Worm (Caenorhabditis elegans) whole organism, young adult: ENCODE data around the gene slo-2.

ENCODE experiments used
- F49E8.2 ChIP-seq: sonication (generic microtip); optimal IDR thresholded peaks from 3 replicates; lab custom pipeline; 2017; ENCODE audit warnings: missing genetic modification characterization, mild to moderate bottlenecking, missing compliant biosample characterization, antibody characterized with exemption, moderate library complexity; ENCODE audit not compliant: insufficient read depth
- F57C9.4 ChIP-seq: sonication (generic microtip); optimal IDR thresholded peaks from 2 replicates; lab custom pipeline; 2017; ENCODE audit warnings: mild to moderate bottlenecking, missing genetic modification characterization, missing compliant biosample characterization
- dox-1 ChIP-seq: fragments of 200-800 bp; sonication (Bioruptor generic); IDR thresholded peaks from 2 replicates; pipeline ENCODE4 v1.3.6; 2022; ENCODE audit warnings: missing genetic modification reagents, missing genetic modification characterization, missing compliant biosample characterization
- mcd-1 ChIP-seq: fragments of 200-800 bp; sonication (Bioruptor generic); IDR thresholded peaks from 2 replicates; pipeline ENCODE4 v1.3.6; 2022; ENCODE audit warnings: missing genetic modification reagents, missing genetic modification characterization, missing compliant biosample characterization
- pha-4 ChIP-seq: fragments of 150-350 bp; sonication (generic microtip); optimal IDR thresholded peaks from 2 replicates; lab custom pipeline; 2014; ENCODE audit warnings: missing biosample characterization, missing genetic modification reagents, missing genetic modification characterization

DNA sequence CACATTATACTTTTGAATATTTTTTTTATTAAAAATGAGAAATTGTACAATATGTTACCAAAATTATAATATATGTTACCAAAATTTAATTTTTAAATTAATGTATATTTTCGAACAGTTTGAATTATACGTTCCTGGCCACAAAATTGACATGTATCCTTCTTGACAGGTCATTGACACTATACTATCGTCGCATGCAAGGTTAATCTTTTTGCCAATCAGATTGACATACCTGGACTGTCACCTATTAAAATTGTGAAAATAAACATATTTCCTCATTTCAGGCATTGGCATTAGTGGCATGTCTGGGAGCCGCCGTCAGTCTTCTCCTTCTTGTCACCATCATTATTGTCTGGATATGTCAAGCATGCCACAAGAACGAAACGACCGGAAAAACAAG lies 35.6 kb downstream of the slo-2 start:
- no peak for TF ChIP-seq pha-4 (tag; lab: Kevin White, UChicago)
- no peak for TF ChIP-seq F57C9.4 (tag; lab: Kevin White, UChicago)
- no peak for TF ChIP-seq mcd-1 (GFP tag; lab: Robert Waterston, UW)
- no peak for TF ChIP-seq F49E8.2 (tag; lab: Kevin White, UChicago)
- no peak for TF ChIP-seq dox-1 (GFP tag; lab: Robert Waterston, UW)
